Worm (Caenorhabditis elegans): Measurements from ENCODE around the gene B0024.4.

The B0024.4 gene

ce11 chrV:10270214-10270613, 27.0 kb upstream of the B0024.4 start, which contains the start of gene ric-4:
TSS of gene ric-4 (minus strand) at chrV:10270314.
- no peak for TF ChIP-seq med-1 (GFP tag; optimal IDR thresholded peaks at IDR 0.05; ENCODE audit: insufficient read depth)
- no peak for TF ChIP-seq flt-1 (GFP tag; IDR thresholded peaks at IDR 0.05)
- TF ChIP-seq tab-1 (GFP tag; IDR thresholded peaks at IDR 0.05), result no peak
- no peak for TF ChIP-seq T22C8.4 (GFP tag; IDR thresholded peaks at IDR 0.05)
- TF ChIP-seq ztf-23 (GFP tag; IDR thresholded peaks at IDR 0.05), result no peak
- no peak for TF ChIP-seq cog-1 (tag; optimal IDR thresholded peaks at IDR 0.05)
- no peak for TF ChIP-seq ref-1 (GFP tag; conservative IDR thresholded peaks at IDR 0.05)
- TF ChIP-seq ztf-29 (GFP tag; IDR thresholded peaks at IDR 0.05), result no peak
- no peak for TF ChIP-seq klf-2 (GFP tag; conservative IDR thresholded peaks at IDR 0.05)

- TF ChIP-seq cog-1 (tag; optimal IDR thresholded peaks at IDR 0.05) (no peak), T22C8.4 (GFP tag; IDR thresholded peaks at IDR 0.05) (0 out of 2 replicates have a peak, but pooled peaks have one; percentile 45)
Observed at ce11 chrV:10273837-10274236, 23.4 kb upstream of the B0024.4 start.

- no peak for TF ChIP-seq tab-1 (GFP tag; IDR thresholded peaks at IDR 0.05)
- TF ChIP-seq klf-2 (GFP tag; conservative IDR thresholded peaks at IDR 0.05), result no peak
- TF ChIP-seq ztf-29 (GFP tag; IDR thresholded peaks at IDR 0.05), result no peak
Observed at ce11 chrV:10275619-10276018, 21.6 kb upstream of the B0024.4 start, which contains the start of gene Y22F5A.11. TSS of gene Y22F5A.11 (minus strand) at chrV:10275646.

- TF ChIP-seq tab-1 (GFP tag; IDR thresholded peaks at IDR 0.05), result no peak
- TF ChIP-seq cog-1 (tag; optimal IDR thresholded peaks at IDR 0.05), result no peak
- no peak for TF ChIP-seq flt-1 (GFP tag; IDR thresholded peaks at IDR 0.05)
- TF ChIP-seq ref-1 (GFP tag; conservative IDR thresholded peaks at IDR 0.05), result no peak
- no peak for TF ChIP-seq T22C8.4 (GFP tag; IDR thresholded peaks at IDR 0.05)
- TF ChIP-seq med-1 (GFP tag; optimal IDR thresholded peaks at IDR 0.05; ENCODE audit: insufficient read depth), result no peak
- TF ChIP-seq ztf-23 (GFP tag; IDR thresholded peaks at IDR 0.05), result no peak
- no peak for TF ChIP-seq ztf-29 (GFP tag; IDR thresholded peaks at IDR 0.05)
- TF ChIP-seq klf-2 (GFP tag; conservative IDR thresholded peaks at IDR 0.05), result no peak
Observed at ce11 chrV:10276038-10276437, 21.2 kb upstream of the B0024.4 start.

ce11 chrV:10277579-10277978, 19.6 kb upstream of the B0024.4 start, which contains the start of gene lys-1:
TSS of gene lys-1 (plus strand) at chrV:10277904.
- TF ChIP-seq tab-1 (GFP tag; IDR thresholded peaks at IDR 0.05), result no peak
- TF ChIP-seq T22C8.4 (GFP tag; IDR thresholded peaks at IDR 0.05), result no peak
- TF ChIP-seq klf-2 (GFP tag; conservative IDR thresholded peaks at IDR 0.05), result no peak
- TF ChIP-seq ref-1 (GFP tag; conservative IDR thresholded peaks at IDR 0.05), result no peak
- TF ChIP-seq cog-1 (tag; optimal IDR thresholded peaks at IDR 0.05), result no peak
- TF ChIP-seq ztf-29 (GFP tag; IDR thresholded peaks at IDR 0.05), result no peak
- TF ChIP-seq ztf-23 (GFP tag; IDR thresholded peaks at IDR 0.05), result no peak
- no peak for TF ChIP-seq flt-1 (GFP tag; IDR thresholded peaks at IDR 0.05)
- no peak for TF ChIP-seq med-1 (GFP tag; optimal IDR thresholded peaks at IDR 0.05; ENCODE audit: insufficient read depth)

ce11 chrV:10280112-10280511, 17.1 kb upstream of the B0024.4 start:
- TF ChIP-seq tab-1 (GFP tag; IDR thresholded peaks at IDR 0.05) (no peak), ztf-23 (GFP tag; IDR thresholded peaks at IDR 0.05) (no peak), klf-2 (GFP tag; conservative IDR thresholded peaks at IDR 0.05) (no peak), T22C8.4 (GFP tag; IDR thresholded peaks at IDR 0.05) (no peak)

- TF ChIP-seq cog-1 (tag; optimal IDR thresholded peaks at IDR 0.05) (no peak), ztf-29 (GFP tag; IDR thresholded peaks at IDR 0.05) (no peak), klf-2 (GFP tag; conservative IDR thresholded peaks at IDR 0.05) (no peak), med-1 (GFP tag; optimal IDR thresholded peaks at IDR 0.05; ENCODE audit: insufficient read depth) (no peak), flt-1 (GFP tag; IDR thresholded peaks at IDR 0.05) (no peak), tab-1 (GFP tag; IDR thresholded peaks at IDR 0.05) (no peak), T22C8.4 (GFP tag; IDR thresholded peaks at IDR 0.05) (no peak), ref-1 (GFP tag; conservative IDR thresholded peaks at IDR 0.05) (no peak), ztf-23 (GFP tag; IDR thresholded peaks at IDR 0.05) (no peak)
Observed at ce11 chrV:10281374-10281773, 15.8 kb upstream of the B0024.4 start, which contains the start of gene lys-2. TSS of gene lys-2 (minus strand) at chrV:10281474.

ce11 chrV:10283444-10283843, 13.8 kb upstream of the B0024.4 start, which contains the start of gene lys-3:
TSS of gene lys-3 (minus strand) at chrV:10283544.
- no peak for TF ChIP-seq ztf-23 (GFP tag; IDR thresholded peaks at IDR 0.05)
- TF ChIP-seq med-1 (GFP tag; optimal IDR thresholded peaks at IDR 0.05; ENCODE audit: insufficient read depth), result no peak
- no peak for TF ChIP-seq ztf-29 (GFP tag; IDR thresholded peaks at IDR 0.05)
- no peak for TF ChIP-seq klf-2 (GFP tag; conservative IDR thresholded peaks at IDR 0.05)
- no peak for TF ChIP-seq T22C8.4 (GFP tag; IDR thresholded peaks at IDR 0.05)
- TF ChIP-seq tab-1 (GFP tag; IDR thresholded peaks at IDR 0.05), result no peak
- no peak for TF ChIP-seq cog-1 (tag; optimal IDR thresholded peaks at IDR 0.05)
- TF ChIP-seq flt-1 (GFP tag; IDR thresholded peaks at IDR 0.05), result no peak
- TF ChIP-seq ref-1 (GFP tag; conservative IDR thresholded peaks at IDR 0.05), result no peak

ce11 chrV:10285853-10286252, 11.3 kb upstream of the B0024.4 start:
- TF ChIP-seq ztf-29 (GFP tag; IDR thresholded peaks at IDR 0.05) (no peak), cog-1 (tag; optimal IDR thresholded peaks at IDR 0.05) (no peak), ref-1 (GFP tag; conservative IDR thresholded peaks at IDR 0.05) (no peak), tab-1 (GFP tag; IDR thresholded peaks at IDR 0.05) (no peak), med-1 (GFP tag; optimal IDR thresholded peaks at IDR 0.05; ENCODE audit: insufficient read depth) (no peak), T22C8.4 (GFP tag; IDR thresholded peaks at IDR 0.05) (no peak), klf-2 (GFP tag; conservative IDR thresholded peaks at IDR 0.05) (no peak), flt-1 (GFP tag; IDR thresholded peaks at IDR 0.05) (no peak), ztf-23 (GFP tag; IDR thresholded peaks at IDR 0.05) (no peak)

- no peak for TF ChIP-seq ref-1 (GFP tag; conservative IDR thresholded peaks at IDR 0.05)
- no peak for TF ChIP-seq ztf-23 (GFP tag; IDR thresholded peaks at IDR 0.05)
- no peak for TF ChIP-seq T22C8.4 (GFP tag; IDR thresholded peaks at IDR 0.05)
- TF ChIP-seq ztf-29 (GFP tag; IDR thresholded peaks at IDR 0.05), result no peak
- no peak for TF ChIP-seq flt-1 (GFP tag; IDR thresholded peaks at IDR 0.05)
- no peak for TF ChIP-seq tab-1 (GFP tag; IDR thresholded peaks at IDR 0.05)
- TF ChIP-seq cog-1 (tag; optimal IDR thresholded peaks at IDR 0.05), result no peak
- TF ChIP-seq med-1 (GFP tag; optimal IDR thresholded peaks at IDR 0.05; ENCODE audit: insufficient read depth), result no peak
- TF ChIP-seq klf-2 (GFP tag; conservative IDR thresholded peaks at IDR 0.05), result no peak
Observed at ce11 chrV:10287260-10287659, 9.9 kb upstream of the B0024.4 start, which contains the start of gene B0024.3. TSS of gene B0024.3 (plus strand) at chrV:10287560.

Measured in whole organism, midembryonic.